Fruit fly (Drosophila melanogaster) whole organism, embryonic: ENCODE results near the gene CG43307.

Experiments used
- CG11504 ChIP-seq: fragments of 200-800 bp; sonication (Bioruptor generic); optimal IDR thresholded peaks from 3 replicates; lab custom pipeline; 2019; ENCODE audit warnings: missing biosample characterization, mild to moderate bottlenecking, missing genetic modification characterization, moderate library complexity
- CG31365 ChIP-seq: fragments of 200-800 bp; sonication (Bioruptor generic); optimal IDR thresholded peaks from 2 replicates; lab custom pipeline; 2018; ENCODE audit warnings: missing biosample characterization, mild to moderate bottlenecking, missing genetic modification characterization
- CG7839 ChIP-seq: fragments of 200-800 bp; sonication (Bioruptor generic); optimal IDR thresholded peaks from 3 replicates; lab custom pipeline; 2018; ENCODE audit warnings: missing biosample characterization, mild to moderate bottlenecking, missing genetic modification characterization, moderate library complexity
- Tbp ChIP-seq: fragments of >200 bp; optimal IDR thresholded peaks from 2 replicates; lab custom pipeline; 2018; ENCODE audit warnings: missing biosample characterization, missing genetic modification characterization
- fd102C ChIP-seq: fragments of 200-800 bp; sonication (Bioruptor generic); optimal IDR thresholded peaks from 2 replicates; lab custom pipeline; 2018; ENCODE audit warnings: missing biosample characterization, mild to moderate bottlenecking, missing genetic modification characterization, moderate library complexity
- knrl ChIP-seq: fragments of 200-800 bp; sonication (Bioruptor generic); IDR thresholded peaks from 3 replicates; pipeline ENCODE4 v1.3.6; 2022; ENCODE audit warnings: missing biosample characterization, missing genetic modification characterization; ENCODE audit not compliant: partially characterized antibody
- sqz ChIP-seq: fragments of 200-800 bp; sonication (Bioruptor generic); optimal IDR thresholded peaks from 3 replicates; lab custom pipeline; 2018; ENCODE audit warnings: missing biosample characterization, mild to moderate bottlenecking, missing genetic modification characterization

- no peak for TF ChIP-seq Tbp
- TF ChIP-seq knrl, result no peak
- peak; percentile 34 for TF ChIP-seq CG11504
- no peak for TF ChIP-seq CG31365 (tag; lab: Kevin White, UChicago)
- TF ChIP-seq fd102C (GFP tag; lab: Kevin White, UChicago), result no peak
- TF ChIP-seq CG7839, result no peak
- TF ChIP-seq sqz (GFP tag; lab: Kevin White, UChicago), result no peak
Observed at dm6 chr2L:5801926-5802325, 9.4 kb upstream of the CG43307 start, which contains the start of the genes CG14005 and CG7239.
